Worm (Caenorhabditis elegans): ENCODE measurements around the gene F56C9.10.

DNA sequence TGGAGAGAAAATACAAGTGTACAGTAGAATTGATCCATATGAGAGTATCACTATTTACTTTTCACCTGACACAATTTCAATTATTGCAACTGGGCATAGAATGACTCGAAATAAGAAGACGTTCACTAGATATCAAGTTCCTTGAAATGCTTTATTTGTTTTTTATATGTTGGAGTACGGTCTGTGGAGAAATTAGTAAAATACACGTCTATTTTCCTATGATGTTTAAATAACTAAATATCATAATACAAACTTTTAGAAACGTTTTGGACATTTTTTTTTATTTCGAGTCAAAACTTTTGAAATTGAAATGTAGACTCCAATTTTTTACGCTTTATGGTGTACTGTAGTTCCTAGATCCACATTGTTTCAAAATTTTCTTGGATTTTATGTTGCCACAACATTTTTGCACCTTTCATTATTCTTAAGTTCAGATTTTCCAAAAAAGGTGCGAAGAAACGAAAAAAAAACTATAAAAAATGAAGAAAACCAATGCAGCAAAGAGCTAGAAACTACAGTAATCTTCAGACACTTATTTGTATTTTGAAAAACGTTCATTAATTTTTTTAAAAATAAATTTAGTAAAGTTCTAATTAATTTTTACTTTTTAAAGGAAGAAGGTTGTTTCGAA, 34.4 kb upstream of the F56C9.10 start:
- TF ChIP-seq efl-1 (GFP tag; optimal IDR thresholded peaks at IDR 0.05) (no peak), nhr-90 (tag; optimal IDR thresholded peaks at IDR 0.05) (no peak), F52B5.7 (tag; optimal IDR thresholded peaks at IDR 0.05) (no peak), ceh-40 (GFP tag; IDR thresholded peaks at IDR 0.05) (0 out of 2 replicates have a peak, but pooled peaks have one; percentile 9), repo-1 (tag; optimal IDR thresholded peaks at IDR 0.05) (peak; percentile 76), nfya-1 (tag; optimal IDR thresholded peaks at IDR 0.05; ENCODE audit: borderline replicate concordance, insufficient read depth) (no peak), hsf-1 (GFP tag; IDR thresholded peaks at IDR 0.05) (no peak), F22D6.2 (tag; optimal IDR thresholded peaks at IDR 0.05) (no peak), cebp-2 (GFP tag; IDR thresholded peaks at IDR 0.05) (no peak), ets-4 (GFP tag; optimal IDR thresholded peaks at IDR 0.05) (no peak)

Measured in whole organism, young adult.